Fruit fly (Drosophila melanogaster): ENCODE measurements around the gene mesh.

Gene mesh

DNA sequence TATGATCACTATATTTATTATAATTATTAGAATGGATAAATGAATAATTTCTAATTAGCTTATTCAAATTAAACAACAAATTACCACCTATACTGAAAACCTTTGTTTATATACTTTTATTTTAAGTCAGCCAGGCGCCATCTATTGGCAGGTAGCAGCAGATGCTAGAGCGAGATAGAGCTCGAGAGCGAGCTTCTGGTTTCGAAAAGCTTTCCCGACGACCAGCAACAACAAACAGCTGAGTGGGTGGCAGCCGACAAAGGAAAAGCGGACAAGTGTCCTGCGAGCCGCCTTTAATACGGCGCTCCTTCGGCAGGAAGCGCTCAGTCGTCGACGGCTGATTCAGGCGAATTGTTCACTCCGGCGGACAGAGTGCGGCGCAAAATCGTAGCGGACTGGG is 61.5 kb downstream of the mesh start, which contains the start of gene Gycbeta100B (continued):
- no peak for TF ChIP-seq cad (GFP tag; optimal IDR thresholded peaks at IDR 0.05)
- no peak for TF ChIP-seq CG17829 (tag; optimal IDR thresholded peaks at IDR 0.05)
- TF ChIP-seq tio (GFP tag; optimal IDR thresholded peaks at IDR 0.05): no peak
- no peak for TF ChIP-seq pita (GFP tag; optimal IDR thresholded peaks at IDR 0.05)
- peak; percentile 41 for TF ChIP-seq CG2678 (tag; optimal IDR thresholded peaks at IDR 0.05)
- TF ChIP-seq sqz (GFP tag; optimal IDR thresholded peaks at IDR 0.05): peak; percentile 8
- TF ChIP-seq zen (tag; optimal IDR thresholded peaks at IDR 0.05): no peak
- peak; percentile 1 for TF ChIP-seq Max (GFP tag; optimal IDR thresholded peaks at IDR 0.05)
- TF ChIP-seq GATAe (GFP tag; conservative IDR thresholded peaks at IDR 0.05): no peak
- peak; percentile 28 for TF ChIP-seq bcd (GFP tag; optimal IDR thresholded peaks at IDR 0.05)
- peak; percentile 52; the same call in 1 of the 2 replicates for TF ChIP-seq E2f1 (GFP tag; IDR thresholded peaks at IDR 0.05)
- no peak for TF ChIP-seq Elba2 (GFP tag; optimal IDR thresholded peaks at IDR 0.05)
- TF ChIP-seq CG10543 (GFP tag; optimal IDR thresholded peaks at IDR 0.05): peak; percentile 2
- TF ChIP-seq CG12071 (GFP tag; optimal IDR thresholded peaks at IDR 0.05): peak; percentile 73
- TF ChIP-seq CG14965 (GFP tag; optimal IDR thresholded peaks at IDR 0.05; ENCODE audit: borderline replicate concordance): peak; percentile 97
- TF ChIP-seq Dip3 (GFP tag; optimal IDR thresholded peaks at IDR 0.05): no peak
- peak; percentile 73 for TF ChIP-seq Meics (GFP tag; optimal IDR thresholded peaks at IDR 0.05)
- 0 out of 3 replicates have a peak, but pooled peaks have one; percentile 9 for TF ChIP-seq ken (GFP tag; IDR thresholded peaks at IDR 0.05)
- peak; percentile 55 for TF ChIP-seq PHDP (tag; optimal IDR thresholded peaks at IDR 0.05)
- TF ChIP-seq peb (GFP tag; IDR thresholded peaks at IDR 0.05): no peak
- no peak for TF ChIP-seq chif (GFP tag; optimal IDR thresholded peaks at IDR 0.05)
- TF ChIP-seq CoRest (tag; optimal IDR thresholded peaks at IDR 0.05): no peak
- no peak for TF ChIP-seq org-1 (GFP tag; optimal IDR thresholded peaks at IDR 0.05)
- no peak for TF ChIP-seq toy (GFP tag; IDR thresholded peaks at IDR 0.05)
- no peak for TF ChIP-seq CG11695 (GFP tag; IDR thresholded peaks at IDR 0.05)
- peak; percentile 3 for TF ChIP-seq CG13894 (tag; optimal IDR thresholded peaks at IDR 0.05)
- 0 out of 2 replicates have a peak, but pooled peaks have one; percentile 21 for TF ChIP-seq CG1024 (GFP tag; IDR thresholded peaks at IDR 0.05)
- 0 out of 2 replicates have a peak, but pooled peaks have one; percentile 32 for TF ChIP-seq Adf1 (GFP tag; IDR thresholded peaks at IDR 0.05)
- TF ChIP-seq gce (GFP tag; IDR thresholded peaks at IDR 0.05): peak; percentile 69; the same call in 2 of the 3 replicates
- no peak for TF ChIP-seq pfk (GFP tag; optimal IDR thresholded peaks at IDR 0.05)
- no peak for TF ChIP-seq Bteb2 (GFP tag; optimal IDR thresholded peaks at IDR 0.05)
- no peak for TF ChIP-seq schlank (tag; optimal IDR thresholded peaks at IDR 0.05)
- no peak for TF ChIP-seq Tbp (GFP tag; optimal IDR thresholded peaks at IDR 0.05)
- no peak for TF ChIP-seq CG42726 (GFP tag; IDR thresholded peaks at IDR 0.05; ENCODE audit: partially characterized antibody)
- TF ChIP-seq Hr51 (GFP tag; optimal IDR thresholded peaks at IDR 0.05): peak in 1 of 2 experiments; percentile 55
- TF ChIP-seq CG12299 (tag; optimal IDR thresholded peaks at IDR 0.05): peak; percentile 2
- no peak for TF ChIP-seq CG12942 (GFP tag; optimal IDR thresholded peaks at IDR 0.05)
- no peak for TF ChIP-seq gsb (GFP tag; IDR thresholded peaks at IDR 0.05)
- TF ChIP-seq seq (GFP tag; IDR thresholded peaks at IDR 0.05): peak; percentile 40; the same call in 1 of the 2 replicates
- no peak for TF ChIP-seq CG34224 (GFP tag; IDR thresholded peaks at IDR 0.05; ENCODE audit: partially characterized antibody)
- TF ChIP-seq MTF-1 (GFP tag; optimal IDR thresholded peaks at IDR 0.05; ENCODE audit: borderline replicate concordance): peak; percentile 73
- peak; percentile 18 for TF ChIP-seq az2 (GFP tag; optimal IDR thresholded peaks at IDR 0.05)
- TF ChIP-seq kah (GFP tag; optimal IDR thresholded peaks at IDR 0.05): peak; percentile 64
- TF ChIP-seq CG6854 (GFP tag; optimal IDR thresholded peaks at IDR 0.05): peak; percentile 66
- TF ChIP-seq Jarid2 (GFP tag; optimal IDR thresholded peaks at IDR 0.05): peak; percentile 39
- TF ChIP-seq CG10267 (tag; optimal IDR thresholded peaks at IDR 0.05): no peak
- no peak for TF ChIP-seq D19A (tag; optimal IDR thresholded peaks at IDR 0.05)
- TF ChIP-seq Fer1 (GFP tag; optimal IDR thresholded peaks at IDR 0.05): peak; percentile 76
- peak; percentile 2 for TF ChIP-seq CG1792 (GFP tag; optimal IDR thresholded peaks at IDR 0.05)
- no peak for TF ChIP-seq CG4854 (GFP tag; optimal IDR thresholded peaks at IDR 0.05)
